Worm (Caenorhabditis elegans): Measurements from ENCODE around the gene fbxc-39.
"Not testable (repeated sequence)": the region's sequence is repeated elsewhere in the genome, so short reads cannot be mapped to it uniquely, and the experiment has no call there.

Gene fbxc-39

ce11 chrII:988437-988836 lies at the start of gene fbxc-39:
Gene fbxc-39, plus strand, starts transcription at chrII:988737.
- TF ChIP-seq ztf-4 (tag; optimal IDR thresholded peaks at IDR 0.05) (no peak), crh-2 (tag; optimal IDR thresholded peaks at IDR 0.05) (no peak)

ce11 chrII:940779-941178 lies 47.8 kb upstream of the fbxc-39 start, which contains the start of gene fbxc-36:
Gene fbxc-36, plus strand, starts transcription at chrII:940983.
- TF ChIP-seq nhr-6 (tag; optimal IDR thresholded peaks at IDR 0.05) (no peak), fos-1 (tag; optimal IDR thresholded peaks at IDR 0.05) (no peak)

- TF ChIP-seq fos-1 (tag; optimal IDR thresholded peaks at IDR 0.05) (peak; percentile 71), nhr-77 (tag; optimal IDR thresholded peaks at IDR 0.05) (no peak)
Measured at ce11 chrII:943773-944172, 44.8 kb upstream of the fbxc-39 start, which contains the start of gene clec-43. Gene clec-43, plus strand, starts transcription at chrII:944066.

- no peak for TF ChIP-seq ztf-4 (tag; optimal IDR thresholded peaks at IDR 0.05)
- TF ChIP-seq ztf-1 (GFP tag; conservative IDR thresholded peaks at IDR 0.05) = no peak
- no peak for TF ChIP-seq zag-1 (tag; optimal IDR thresholded peaks at IDR 0.05)
- no peak for TF ChIP-seq mdl-1 (tag; optimal IDR thresholded peaks at IDR 0.05)
- TF ChIP-seq nhr-6 (tag; optimal IDR thresholded peaks at IDR 0.05) = no peak
- TF ChIP-seq lin-39 (tag; optimal IDR thresholded peaks at IDR 0.05) = no peak
- no peak for TF ChIP-seq aly-2 (tag; optimal IDR thresholded peaks at IDR 0.05)
- no peak for TF ChIP-seq nhr-10 (tag; optimal IDR thresholded peaks at IDR 0.05)
- no peak for TF ChIP-seq skn-1 (tag; optimal IDR thresholded peaks at IDR 0.05)
- TF ChIP-seq sem-4 (tag; optimal IDR thresholded peaks at IDR 0.05) = no peak
- no peak for TF ChIP-seq unc-62 (GFP tag; optimal IDR thresholded peaks at IDR 0.05)
- no peak for TF ChIP-seq gmeb-1 (tag; optimal IDR thresholded peaks at IDR 0.05)
- no peak for TF ChIP-seq ceh-16 (tag; optimal IDR thresholded peaks at IDR 0.05)
- no peak for TF ChIP-seq nhr-77 (tag; optimal IDR thresholded peaks at IDR 0.05)
Measured at ce11 chrII:948091-948490, 40.4 kb upstream of the fbxc-39 start, which contains the start of gene fbxc-32. Gene fbxc-32, minus strand, starts transcription at chrII:948191.

- no peak for TF ChIP-seq ama-1 (optimal IDR thresholded peaks at IDR 0.05)
- no peak for TF ChIP-seq unc-62 (GFP tag; optimal IDR thresholded peaks at IDR 0.05)
- no peak for TF ChIP-seq nhr-25 (tag; optimal IDR thresholded peaks at IDR 0.05)
- no peak for TF ChIP-seq lin-39 (tag; optimal IDR thresholded peaks at IDR 0.05)
- TF ChIP-seq C34F6.9 (tag; optimal IDR thresholded peaks at IDR 0.05) = peak; percentile 34
- no peak for TF ChIP-seq nhr-237 (tag; optimal IDR thresholded peaks at IDR 0.05)
- TF ChIP-seq ZK546.5 (tag; optimal IDR thresholded peaks at IDR 0.05) = no peak
- TF ChIP-seq alr-1 (tag; optimal IDR thresholded peaks at IDR 0.05) = no peak
- peak; percentile 33 for TF ChIP-seq unc-55 (GFP tag; optimal IDR thresholded peaks at IDR 0.05)
- TF ChIP-seq sma-9 (GFP tag; optimal IDR thresholded peaks at IDR 0.05) = peak; percentile 54
- no peak for TF ChIP-seq sma-9 (tag; optimal IDR thresholded peaks at IDR 0.05)
- no peak for TF ChIP-seq skn-1 (tag; optimal IDR thresholded peaks at IDR 0.05)
Measured at ce11 chrII:950374-950773, 38.2 kb upstream of the fbxc-39 start.

ce11 chrII:953052-953451 lies 35.5 kb upstream of the fbxc-39 start:
- TF ChIP-seq mab-5 (tag; optimal IDR thresholded peaks at IDR 0.05) = no peak
- TF ChIP-seq nhr-12 (tag; optimal IDR thresholded peaks at IDR 0.05) = no peak
- TF ChIP-seq ceh-82 (tag; optimal IDR thresholded peaks at IDR 0.05) = no peak
- TF ChIP-seq nhr-237 (tag; optimal IDR thresholded peaks at IDR 0.05) = no peak
- TF ChIP-seq ztf-1 (GFP tag; conservative IDR thresholded peaks at IDR 0.05) = no peak
- TF ChIP-seq crh-2 (tag; optimal IDR thresholded peaks at IDR 0.05) = no peak
- TF ChIP-seq nhr-77 (tag; optimal IDR thresholded peaks at IDR 0.05) = no peak
- TF ChIP-seq nhr-23 (tag; optimal IDR thresholded peaks at IDR 0.05) = no peak
- TF ChIP-seq egl-27 (tag; optimal IDR thresholded peaks at IDR 0.05) = no peak
- no peak for TF ChIP-seq elt-3 (tag; optimal IDR thresholded peaks at IDR 0.05)
- TF ChIP-seq unc-39 (tag; optimal IDR thresholded peaks at IDR 0.05) = no peak
- TF ChIP-seq unc-62 (GFP tag; optimal IDR thresholded peaks at IDR 0.05) = no peak

- TF ChIP-seq egl-27, C34F6.9, skn-1 (tag; optimal IDR thresholded peaks at IDR 0.05): not testable (repeated sequence)
Measured at ce11 chrII:954626-955025, 33.9 kb upstream of the fbxc-39 start, which contains the start of gene fbxc-7. Gene fbxc-7, plus strand, starts transcription at chrII:954926.
